Worm (Caenorhabditis elegans) whole organism, L2 larva: Measurements from ENCODE around the gene acr-16.

Source experiments
- ZK546.5 ChIP-seq: sonication (generic microtip); optimal IDR thresholded peaks from 2 replicates; lab custom pipeline; 2017; ENCODE audit warnings: missing biosample characterization, missing genetic modification characterization
- blmp-1 ChIP-seq: sonication (generic microtip); optimal IDR thresholded peaks from 2 replicates; lab custom pipeline; 2017; ENCODE audit warnings: missing genetic modification characterization, mild to moderate bottlenecking, missing compliant biosample characterization, antibody characterized with exemption, moderate library complexity; ENCODE audit not compliant: insufficient read depth
- elt-1 ChIP-seq: fragments of 150-350 bp; optimal IDR thresholded peaks from 2 replicates; lab custom pipeline; 2014; ENCODE audit warnings: missing biosample characterization, missing genetic modification characterization
- lsy-2 ChIP-seq, 2 experiments: fragments of 150-350 bp in 1 of 2; sonication (generic microtip) in 1 of 2; optimal IDR thresholded peaks; 2 replicates each; lab custom pipeline; 2014 to 2017; ENCODE audit warnings: missing biosample characterization in 2 of 2, missing genetic modification characterization in 2 of 2
- mbf-1 ChIP-seq: sonication (generic microtip); optimal IDR thresholded peaks from 2 replicates; lab custom pipeline; 2017; ENCODE audit warnings: missing biosample characterization, missing genetic modification characterization
- mdl-1 ChIP-seq, 2 experiments: fragments of 150-350 bp in 1 of 2; sonication (generic microtip) in 1 of 2; optimal IDR thresholded peaks; 2 replicates each; lab custom pipeline; 2017; ENCODE audit warnings: missing biosample characterization in 2 of 2, missing genetic modification characterization in 2 of 2
- nhr-12 ChIP-seq: fragments of 150-350 bp; optimal IDR thresholded peaks from 2 replicates; lab custom pipeline; 2014; ENCODE audit warnings: missing biosample characterization, missing genetic modification characterization
- nhr-77 ChIP-seq: fragments of 150-350 bp; optimal IDR thresholded peaks from 2 replicates; lab custom pipeline; 2014; ENCODE audit warnings: missing biosample characterization, missing genetic modification characterization
- skn-1 ChIP-seq: sonication (generic microtip); optimal IDR thresholded peaks from 2 replicates; lab custom pipeline; 2017; ENCODE audit warnings: missing biosample characterization, missing genetic modification characterization
- unc-55 ChIP-seq: fragments of 150-350 bp; sonication (generic microtip); optimal IDR thresholded peaks from 3 replicates; lab custom pipeline; 2014; ENCODE audit warnings: missing biosample characterization, missing genetic modification reagents, missing genetic modification characterization
- unc-62 ChIP-seq: fragments of 150-350 bp; optimal IDR thresholded peaks from 2 replicates; lab custom pipeline; 2014; ENCODE audit warnings: missing biosample characterization, missing genetic modification reagents, missing genetic modification characterization

- TF ChIP-seq nhr-12 = no peak
- TF ChIP-seq ZK546.5 (tag; lab: Kevin White, UChicago) = no peak
- no peak for TF ChIP-seq unc-62 (GFP tag; lab: Kevin White, UChicago)
- TF ChIP-seq lsy-2 (tag; optimal IDR thresholded peaks at IDR 0.05; lab: Kevin White, UChicago) = no peak
- no peak for TF ChIP-seq elt-1 (tag; lab: Kevin White, UChicago)
- no peak for TF ChIP-seq skn-1 (tag; lab: Kevin White, UChicago)
- TF ChIP-seq blmp-1 (tag; lab: Kevin White, UChicago) = no peak
- TF ChIP-seq mbf-1 = no peak
- no peak for TF ChIP-seq nhr-77 (tag; lab: Kevin White, UChicago)
- no peak for TF ChIP-seq unc-55 (GFP tag; lab: Kevin White, UChicago)
- no peak for TF ChIP-seq mdl-1 (tag; optimal IDR thresholded peaks at IDR 0.05; lab: Kevin White, UChicago)
These were observed 47.5 kb downstream of the acr-16 start for ce11 chrV:8608483-8608882.
